Fruit fly (Drosophila melanogaster) whole organism, prepupa: ENCODE data around the gene bnl.
A peak's percentile ranks its signal among the peaks of the same experiment; 100 is the strongest.

Experiments used
- Blimp-1 ChIP-seq: fragments of 200-800 bp; sonication (Bioruptor generic); optimal IDR thresholded peaks from 3 replicates; lab custom pipeline; 2017; ENCODE audit warnings: missing biosample characterization, missing genetic modification characterization, mild to moderate bottlenecking, moderate library complexity, missing genetic modification reagents
- CG10631 ChIP-seq: fragments of 200-800 bp; sonication (Bioruptor generic); optimal IDR thresholded peaks from 2 replicates; lab custom pipeline; 2016; ENCODE audit warnings: missing biosample characterization, missing genetic modification characterization
- CG10669 ChIP-seq: fragments of 200-800 bp; sonication (Bioruptor generic); optimal IDR thresholded peaks from 3 replicates; lab custom pipeline; 2018; ENCODE audit warnings: missing biosample characterization, mild to moderate bottlenecking, missing genetic modification characterization, moderate library complexity
- CG11762 ChIP-seq: fragments of 200-800 bp; sonication (Bioruptor generic); optimal IDR thresholded peaks from 3 replicates; lab custom pipeline; 2016; ENCODE audit warnings: missing biosample characterization, missing genetic modification characterization; ENCODE audit not compliant: insufficient read depth
- CG11902 ChIP-seq: fragments of 200-800 bp; sonication (Bioruptor generic); optimal IDR thresholded peaks from 3 replicates; lab custom pipeline; 2016; ENCODE audit warnings: missing biosample characterization, missing genetic modification characterization
- CG15336 ChIP-seq: fragments of 200-800 bp; sonication (Bioruptor generic); IDR thresholded peaks from 2 replicates; pipeline ENCODE4 v1.3.6; 2022; ENCODE audit warnings: missing biosample characterization, missing genetic modification characterization
- CG16779 ChIP-seq: fragments of 200-800 bp; sonication (Bioruptor generic); optimal IDR thresholded peaks from 3 replicates; lab custom pipeline; 2017; ENCODE audit warnings: missing biosample characterization, mild to moderate bottlenecking, missing genetic modification characterization
- CG3032 ChIP-seq: fragments of 200-800 bp; optimal IDR thresholded peaks from 2 replicates; lab custom pipeline; 2019; ENCODE audit warnings: missing biosample characterization, mild to moderate bottlenecking, missing genetic modification characterization, moderate library complexity
- CG31627 ChIP-seq: fragments of 200-800 bp; sonication (Bioruptor generic); optimal IDR thresholded peaks from 3 replicates; lab custom pipeline; 2016; ENCODE audit warnings: missing biosample characterization, missing genetic modification characterization
- CG32006 ChIP-seq: fragments of 200-800 bp; sonication (Bioruptor generic); optimal IDR thresholded peaks from 3 replicates; lab custom pipeline; 2017; ENCODE audit warnings: missing biosample characterization, mild to moderate bottlenecking, missing genetic modification characterization
- CG34406 ChIP-seq: fragments of 200-800 bp; sonication (Bioruptor generic); optimal IDR thresholded peaks from 3 replicates; lab custom pipeline; 2016; ENCODE audit warnings: missing biosample characterization, missing genetic modification characterization
- CG3919 ChIP-seq: fragments of 200-800 bp; sonication (Bioruptor generic); optimal IDR thresholded peaks from 3 replicates; lab custom pipeline; 2016; ENCODE audit warnings: missing biosample characterization, missing genetic modification characterization
- CG6276 ChIP-seq: fragments of 200-800 bp; sonication (Bioruptor generic); optimal IDR thresholded peaks from 2 replicates; lab custom pipeline; 2017; ENCODE audit warnings: missing biosample characterization, mild to moderate bottlenecking, missing genetic modification characterization
- CG6792 ChIP-seq: fragments of 200-800 bp; sonication (Bioruptor generic); optimal IDR thresholded peaks from 3 replicates; lab custom pipeline; 2016; ENCODE audit warnings: missing biosample characterization, missing genetic modification characterization
- CG6808 ChIP-seq: fragments of 200-800 bp; sonication (Bioruptor generic); optimal IDR thresholded peaks from 3 replicates; lab custom pipeline; 2017; ENCODE audit warnings: missing biosample characterization, missing genetic modification characterization, mild to moderate bottlenecking, moderate library complexity, missing genetic modification reagents
- CG8119 ChIP-seq: fragments of 200-800 bp; sonication (Bioruptor generic); IDR thresholded peaks from 3 replicates; pipeline ENCODE4 v1.3.6; 2022; ENCODE audit warnings: missing biosample characterization, missing genetic modification characterization
- CG8319 ChIP-seq: fragments of 200-800 bp; sonication (Bioruptor generic); optimal IDR thresholded peaks from 3 replicates; lab custom pipeline; 2016; ENCODE audit warnings: missing biosample characterization, missing genetic modification characterization
- CG8632 ChIP-seq: fragments of 200-800 bp; sonication (Bioruptor generic); optimal IDR thresholded peaks from 3 replicates; lab custom pipeline; 2016; ENCODE audit warnings: missing biosample characterization, missing genetic modification characterization
- Ets21C ChIP-seq: fragments of 200-800 bp; sonication (Bioruptor generic); optimal IDR thresholded peaks from 3 replicates; lab custom pipeline; 2016; ENCODE audit warnings: missing biosample characterization, missing genetic modification characterization
- Ets96B ChIP-seq: fragments of 200-800 bp; optimal IDR thresholded peaks from 2 replicates; lab custom pipeline; 2019; ENCODE audit warnings: missing biosample characterization, mild to moderate bottlenecking, missing genetic modification characterization, moderate library complexity
- Gug ChIP-seq: fragments of 200-800 bp; sonication (Bioruptor generic); IDR thresholded peaks from 2 replicates; pipeline ENCODE4 v1.3.6; 2022; ENCODE audit warnings: missing biosample characterization, missing genetic modification characterization
- Hr39 ChIP-seq: fragments of 200-800 bp; sonication (Bioruptor generic); optimal IDR thresholded peaks from 2 replicates; lab custom pipeline; 2016; ENCODE audit warnings: missing biosample characterization, missing genetic modification characterization
- Hr4 ChIP-seq: fragments of 200-800 bp; sonication (Bioruptor generic); optimal IDR thresholded peaks from 3 replicates; lab custom pipeline; 2016; ENCODE audit warnings: missing biosample characterization, missing genetic modification characterization
- Lpt ChIP-seq: fragments of 200-800 bp; sonication (Bioruptor generic); optimal IDR thresholded peaks from 3 replicates; lab custom pipeline; 2016; ENCODE audit warnings: missing biosample characterization, missing genetic modification characterization
- Met ChIP-seq: fragments of 200-800 bp; sonication (Bioruptor generic); optimal IDR thresholded peaks from 3 replicates; lab custom pipeline; 2016; ENCODE audit warnings: missing biosample characterization, missing genetic modification characterization
- OdsH ChIP-seq: fragments of 200-800 bp; sonication (Bioruptor generic); optimal IDR thresholded peaks from 3 replicates; lab custom pipeline; 2016; ENCODE audit warnings: missing biosample characterization, missing genetic modification characterization
- Smox ChIP-seq: fragments of 200-800 bp; sonication (Bioruptor generic); optimal IDR thresholded peaks from 3 replicates; lab custom pipeline; 2016; ENCODE audit warnings: missing biosample characterization, missing genetic modification characterization
- Sox102F ChIP-seq: fragments of 200-800 bp; sonication (Bioruptor generic); optimal IDR thresholded peaks from 2 replicates; lab custom pipeline; 2016; ENCODE audit warnings: missing biosample characterization, mild to moderate bottlenecking, missing genetic modification characterization
- Sox14 ChIP-seq: fragments of 200-800 bp; sonication (Bioruptor generic); optimal IDR thresholded peaks from 3 replicates; lab custom pipeline; 2016; ENCODE audit warnings: missing biosample characterization, missing genetic modification characterization
- Sox15 ChIP-seq: fragments of 200-800 bp; sonication (Bioruptor generic); optimal IDR thresholded peaks from 3 replicates; lab custom pipeline; 2016; ENCODE audit warnings: missing biosample characterization, missing genetic modification characterization
- achi ChIP-seq: fragments of 200-800 bp; sonication (Bioruptor generic); optimal IDR thresholded peaks from 3 replicates; lab custom pipeline; 2016; ENCODE audit warnings: missing biosample characterization, missing genetic modification characterization
- cyc ChIP-seq: fragments of 200-800 bp; sonication (Bioruptor generic); optimal IDR thresholded peaks from 3 replicates; lab custom pipeline; 2016; ENCODE audit warnings: missing biosample characterization, missing genetic modification characterization
- dac ChIP-seq: fragments of 200-800 bp; sonication (Bioruptor generic); optimal IDR thresholded peaks from 2 replicates; lab custom pipeline; 2017; ENCODE audit warnings: missing biosample characterization, mild to moderate bottlenecking, missing genetic modification characterization
- eg ChIP-seq: fragments of 200-800 bp; sonication (Bioruptor generic); IDR thresholded peaks from 3 replicates; pipeline ENCODE4 v1.3.6; 2022; ENCODE audit warnings: missing biosample characterization, missing genetic modification characterization
- esn ChIP-seq: fragments of 200-800 bp; sonication (Bioruptor generic); optimal IDR thresholded peaks from 2 replicates; lab custom pipeline; 2016; ENCODE audit warnings: missing biosample characterization, mild to moderate bottlenecking, missing genetic modification characterization, moderate library complexity
- fkh ChIP-seq: fragments of 200-800 bp; sonication (Bioruptor generic); optimal IDR thresholded peaks from 3 replicates; lab custom pipeline; 2017; ENCODE audit warnings: missing biosample characterization, mild to moderate bottlenecking, missing genetic modification characterization, moderate library complexity
- lz ChIP-seq: fragments of 200-800 bp; sonication (Bioruptor generic); optimal IDR thresholded peaks from 3 replicates; lab custom pipeline; 2016; ENCODE audit warnings: missing biosample characterization, missing genetic modification characterization
- net ChIP-seq: fragments of 200-800 bp; sonication (Bioruptor generic); optimal IDR thresholded peaks from 3 replicates; lab custom pipeline; 2016; ENCODE audit warnings: missing biosample characterization, missing genetic modification characterization
- pdm3 ChIP-seq: fragments of 200-800 bp; sonication (Bioruptor generic); optimal IDR thresholded peaks from 3 replicates; lab custom pipeline; 2016; ENCODE audit warnings: missing biosample characterization, missing genetic modification characterization
- salr ChIP-seq, 2 experiments: fragments of 200-800 bp; sonication (Bioruptor generic); optimal IDR thresholded peaks; 3 replicates each; lab custom pipeline; 2016 to 2018; ENCODE audit warnings: missing biosample characterization in 2 of 2, missing genetic modification characterization in 2 of 2, mild to moderate bottlenecking in 1 of 2
- spab ChIP-seq: fragments of 200-800 bp; sonication (Bioruptor generic); optimal IDR thresholded peaks from 2 replicates; lab custom pipeline; 2017; ENCODE audit warnings: missing biosample characterization, mild to moderate bottlenecking, missing genetic modification characterization, missing genetic modification reagents
- ss ChIP-seq, 2 experiments: fragments of 200-800 bp; sonication (Bioruptor generic); optimal IDR thresholded peaks; 2 replicates in 1 of 2; 3 replicates in 1 of 2; lab custom pipeline; 2017 to 2018; ENCODE audit warnings: mild to moderate bottlenecking in 2 of 2, missing biosample characterization in 2 of 2, missing genetic modification characterization in 2 of 2, moderate library complexity in 1 of 2
- svp ChIP-seq: fragments of 200-800 bp; sonication (Bioruptor generic); peaks from one replicate; lab custom pipeline; 2016; ENCODE audit warnings: missing biosample characterization, missing genetic modification characterization
- topi ChIP-seq: fragments of 200-800 bp; sonication (Bioruptor generic); optimal IDR thresholded peaks from 3 replicates; lab custom pipeline; 2016; ENCODE audit warnings: missing biosample characterization, missing genetic modification characterization
- vri ChIP-seq: fragments of 200-800 bp; sonication (Bioruptor generic); optimal IDR thresholded peaks from 3 replicates; lab custom pipeline; 2016; ENCODE audit warnings: missing biosample characterization, mild to moderate bottlenecking, missing genetic modification characterization

Gene bnl

dm6 chr3R:19811510-19811909 lies 25.1 kb downstream of the bnl start:
- TF ChIP-seq svp (GFP tag; lab: Kevin White, UChicago) (peak; percentile 93), CG16779 (no peak), Sox102F (GFP tag; lab: Kevin White, UChicago) (no peak)

dm6 chr3R:19808430-19808756 lies 28.2 kb downstream of the bnl start:
- no peak for TF ChIP-seq Blimp-1 (GFP tag; lab: Kevin White, UChicago)
- peak; percentile 45 for TF ChIP-seq svp (GFP tag; lab: Kevin White, UChicago)
- TF ChIP-seq CG8119 (GFP tag; lab: Robert Waterston, UW): no peak
- TF ChIP-seq lz (GFP tag; lab: Kevin White, UChicago): no peak
- TF ChIP-seq CG6276 (GFP tag; lab: Kevin White, UChicago): peak; percentile 11
- TF ChIP-seq CG32006: peak; percentile 42
- TF ChIP-seq CG3032 (tag; lab: Kevin White, UChicago): no peak
- peak; percentile 3 for TF ChIP-seq vri (GFP tag; lab: Kevin White, UChicago)
- TF ChIP-seq Hr39 (GFP tag; lab: Kevin White, UChicago): no peak
- TF ChIP-seq Gug (GFP tag; lab: Robert Waterston, UW): 0 out of 2 replicates have a peak, but pooled peaks have one; percentile 1

- TF ChIP-seq CG34406 (GFP tag; lab: Kevin White, UChicago): no peak
- TF ChIP-seq pdm3 (GFP tag; lab: Kevin White, UChicago): peak; percentile 57
- TF ChIP-seq CG11762 (GFP tag; lab: Kevin White, UChicago): no peak
- peak; percentile 49; the same call in 1 of the 2 replicates for TF ChIP-seq CG15336 (GFP tag; lab: Robert Waterston, UW)
- peak in 1 of 2 experiments; percentile 1 for TF ChIP-seq ss (GFP tag; optimal IDR thresholded peaks at IDR 0.05; lab: Kevin White, UChicago)
- TF ChIP-seq Hr39 (GFP tag; lab: Kevin White, UChicago): no peak
- peak; percentile 37 for TF ChIP-seq achi
- no peak for TF ChIP-seq Ets21C
- TF ChIP-seq CG16779: no peak
- TF ChIP-seq Blimp-1 (GFP tag; lab: Kevin White, UChicago): no peak
- no peak for TF ChIP-seq cyc
- peak; percentile 29 for TF ChIP-seq spab (GFP tag; lab: Kevin White, UChicago)
- no peak for TF ChIP-seq svp (GFP tag; lab: Kevin White, UChicago)
- TF ChIP-seq OdsH: peak; percentile 49
- no peak for TF ChIP-seq Smox (GFP tag; lab: Kevin White, UChicago)
- TF ChIP-seq net (GFP tag; lab: Kevin White, UChicago): peak; percentile 27
- no peak for TF ChIP-seq Ets96B (tag; lab: Kevin White, UChicago)
- peak; percentile 30 for TF ChIP-seq CG6276 (GFP tag; lab: Kevin White, UChicago)
- no peak for TF ChIP-seq Lpt (GFP tag; lab: Kevin White, UChicago)
- peak; percentile 41 for TF ChIP-seq CG3032 (tag; lab: Kevin White, UChicago)
- TF ChIP-seq CG8119 (GFP tag; lab: Robert Waterston, UW): peak; percentile 58
- TF ChIP-seq Gug (GFP tag; lab: Robert Waterston, UW): peak; percentile 46
- TF ChIP-seq vri (GFP tag; lab: Kevin White, UChicago): no peak
- peak; percentile 70 for TF ChIP-seq Hr4 (GFP tag; lab: Kevin White, UChicago)
- peak; percentile 89 for TF ChIP-seq CG32006
- TF ChIP-seq CG31627: no peak
- no peak for TF ChIP-seq dac (GFP tag; lab: Kevin White, UChicago)
- no peak for TF ChIP-seq lz (GFP tag; lab: Kevin White, UChicago)
- TF ChIP-seq eg: no peak; the same call in 1 of the 3 replicates
- TF ChIP-seq fkh: no peak
- TF ChIP-seq salr (GFP tag; optimal IDR thresholded peaks at IDR 0.05; lab: Kevin White, UChicago): peak in 1 of 2 experiments; percentile 68
- TF ChIP-seq CG3919 (GFP tag; lab: Kevin White, UChicago): no peak
- peak; percentile 30 for TF ChIP-seq CG10631
- peak; percentile 4 for TF ChIP-seq esn
- TF ChIP-seq Sox102F (GFP tag; lab: Kevin White, UChicago): no peak
- no peak for TF ChIP-seq topi (GFP tag; lab: Kevin White, UChicago)
- TF ChIP-seq Sox14 (GFP tag; lab: Kevin White, UChicago): no peak
- TF ChIP-seq CG10669: no peak
- TF ChIP-seq CG8632: no peak
- no peak for TF ChIP-seq CG6792 (GFP tag; lab: Kevin White, UChicago)
- no peak for TF ChIP-seq CG8319 (GFP tag; lab: Kevin White, UChicago)
- TF ChIP-seq CG6808 (GFP tag; lab: Kevin White, UChicago): no peak
- TF ChIP-seq Met (GFP tag; lab: Kevin White, UChicago): peak; percentile 15
- TF ChIP-seq CG11902 (GFP tag; lab: Kevin White, UChicago): no peak
- TF ChIP-seq Sox15 (GFP tag; lab: Kevin White, UChicago): no peak
Observed at dm6 chr3R:19807745-19808429, 28.7 kb downstream of the bnl start.
